Fruit fly (Drosophila melanogaster): ENCODE measurements around the gene CHES-1-like.

The CHES-1-like gene

dm6 chrX:7699584-7700238 is 9.5 kb downstream of the CHES-1-like start:
- TF ChIP-seq CG32121 (GFP tag; IDR thresholded peaks at IDR 0.05), result 0 out of 2 replicates have a peak, but pooled peaks have one; percentile 14
- 0 out of 2 replicates have a peak, but pooled peaks have one; percentile 3 for TF ChIP-seq rn (GFP tag; IDR thresholded peaks at IDR 0.05)
- TF ChIP-seq CG8159 (tag; optimal IDR thresholded peaks at IDR 0.05), result no peak

- TF ChIP-seq CG13204 (GFP tag; optimal IDR thresholded peaks at IDR 0.05) (peak; percentile 40), CG17806 (tag; optimal IDR thresholded peaks at IDR 0.05) (peak; percentile 91), Pif1A (GFP tag; optimal IDR thresholded peaks at IDR 0.05) (peak; percentile 87), CG14655 (GFP tag; optimal IDR thresholded peaks at IDR 0.05) (peak; percentile 94), EcR (GFP tag; optimal IDR thresholded peaks at IDR 0.05) (no peak), CG8301 (tag; optimal IDR thresholded peaks at IDR 0.05) (peak; percentile 93), CG9948 (tag; optimal IDR thresholded peaks at IDR 0.05) (peak; percentile 93), CG4496 (GFP tag; IDR thresholded peaks at IDR 0.05) (peak; percentile 97), rn (GFP tag; IDR thresholded peaks at IDR 0.05) (peak; percentile 94), fd96Ca (GFP tag; IDR thresholded peaks at IDR 0.05) (peak; percentile 63), CG32121 (GFP tag; IDR thresholded peaks at IDR 0.05) (peak; percentile 98), CG15710 (tag; optimal IDR thresholded peaks at IDR 0.05) (peak; percentile 86), CG10348 (GFP tag; IDR thresholded peaks at IDR 0.05) (peak; percentile 80), Ets98B (GFP tag; IDR thresholded peaks at IDR 0.05) (peak; percentile 95), CG12605 (GFP tag; IDR thresholded peaks at IDR 0.05) (peak; percentile 96), CG8159 (tag; optimal IDR thresholded peaks at IDR 0.05) (peak; percentile 91), D1 (tag; optimal IDR thresholded peaks at IDR 0.05) (peak; percentile 94), Snoo (tag; optimal IDR thresholded peaks at IDR 0.05) (peak; percentile 96), CG34367 (tag; optimal IDR thresholded peaks at IDR 0.05) (peak; percentile 88), gl (tag; optimal IDR thresholded peaks at IDR 0.05) (peak; percentile 68), Pif1B (GFP tag; optimal IDR thresholded peaks at IDR 0.05) (peak; percentile 87)
Observed at dm6 chrX:7698000-7698896, 10.9 kb downstream of the CHES-1-like start.

dm6 chrX:7696711-7697654 is 12.2 kb downstream of the CHES-1-like start:
- TF ChIP-seq CG14655 (GFP tag; optimal IDR thresholded peaks at IDR 0.05), result peak; percentile 96
- peak; percentile 93 for TF ChIP-seq CG15710 (tag; optimal IDR thresholded peaks at IDR 0.05)
- TF ChIP-seq Snoo (tag; optimal IDR thresholded peaks at IDR 0.05), result peak; percentile 91
- peak; percentile 95 for TF ChIP-seq CG4496 (GFP tag; IDR thresholded peaks at IDR 0.05)
- TF ChIP-seq CG32121 (GFP tag; IDR thresholded peaks at IDR 0.05), result peak; percentile 97
- peak; percentile 87 for TF ChIP-seq Pif1A (GFP tag; optimal IDR thresholded peaks at IDR 0.05)
- TF ChIP-seq CG8159 (tag; optimal IDR thresholded peaks at IDR 0.05), result peak; percentile 91
- TF ChIP-seq fd96Ca (GFP tag; IDR thresholded peaks at IDR 0.05), result peak; percentile 91
- TF ChIP-seq CG17806 (tag; optimal IDR thresholded peaks at IDR 0.05), result peak; percentile 88
- TF ChIP-seq rn (GFP tag; IDR thresholded peaks at IDR 0.05), result peak; percentile 69
- TF ChIP-seq Pif1B (GFP tag; optimal IDR thresholded peaks at IDR 0.05), result peak; percentile 87
- peak; percentile 95 for TF ChIP-seq Ets98B (GFP tag; IDR thresholded peaks at IDR 0.05)
- TF ChIP-seq CG34367 (tag; optimal IDR thresholded peaks at IDR 0.05), result peak; percentile 92
- TF ChIP-seq CG10348 (GFP tag; IDR thresholded peaks at IDR 0.05), result peak; percentile 92
- TF ChIP-seq D1 (tag; optimal IDR thresholded peaks at IDR 0.05), result peak; percentile 72
- TF ChIP-seq EcR (GFP tag; optimal IDR thresholded peaks at IDR 0.05), result peak; percentile 44
- TF ChIP-seq CG12605 (GFP tag; IDR thresholded peaks at IDR 0.05), result peak; percentile 89
- peak; percentile 76 for TF ChIP-seq CG13204 (GFP tag; optimal IDR thresholded peaks at IDR 0.05)
- peak; percentile 92 for TF ChIP-seq CG9948 (tag; optimal IDR thresholded peaks at IDR 0.05)
- peak; percentile 81 for TF ChIP-seq gl (tag; optimal IDR thresholded peaks at IDR 0.05)
- TF ChIP-seq CG8301 (tag; optimal IDR thresholded peaks at IDR 0.05), result peak; percentile 94

- TF ChIP-seq gl (tag; optimal IDR thresholded peaks at IDR 0.05), result no peak
Observed at dm6 chrX:7696165-7696564, 13.0 kb downstream of the CHES-1-like start.

- no peak for TF ChIP-seq gl (tag; optimal IDR thresholded peaks at IDR 0.05)
- no peak for TF ChIP-seq D1 (tag; optimal IDR thresholded peaks at IDR 0.05)
- no peak for TF ChIP-seq CG8159 (tag; optimal IDR thresholded peaks at IDR 0.05)
- TF ChIP-seq CG34367 (tag; optimal IDR thresholded peaks at IDR 0.05), result no peak
- TF ChIP-seq CG17806 (tag; optimal IDR thresholded peaks at IDR 0.05), result no peak
- peak; percentile 46 for TF ChIP-seq Ets98B (GFP tag; IDR thresholded peaks at IDR 0.05)
- no peak for TF ChIP-seq CG9948 (tag; optimal IDR thresholded peaks at IDR 0.05)
- no peak for TF ChIP-seq Snoo (tag; optimal IDR thresholded peaks at IDR 0.05)
- no peak for TF ChIP-seq CG13204 (GFP tag; optimal IDR thresholded peaks at IDR 0.05)
- no peak for TF ChIP-seq CG14655 (GFP tag; optimal IDR thresholded peaks at IDR 0.05)
- peak; percentile 26 for TF ChIP-seq Pif1A (GFP tag; optimal IDR thresholded peaks at IDR 0.05)
- TF ChIP-seq Pif1B (GFP tag; optimal IDR thresholded peaks at IDR 0.05), result no peak
- TF ChIP-seq fd96Ca (GFP tag; IDR thresholded peaks at IDR 0.05), result no peak
- TF ChIP-seq EcR (GFP tag; optimal IDR thresholded peaks at IDR 0.05), result no peak
- 0 out of 2 replicates have a peak, but pooled peaks have one; percentile 47 for TF ChIP-seq CG12605 (GFP tag; IDR thresholded peaks at IDR 0.05)
- TF ChIP-seq CG10348 (GFP tag; IDR thresholded peaks at IDR 0.05), result no peak
- TF ChIP-seq CG15710 (tag; optimal IDR thresholded peaks at IDR 0.05), result no peak
- TF ChIP-seq CG32121 (GFP tag; IDR thresholded peaks at IDR 0.05), result 0 out of 2 replicates have a peak, but pooled peaks have one; percentile 15
- no peak for TF ChIP-seq CG4496 (GFP tag; IDR thresholded peaks at IDR 0.05)
- no peak for TF ChIP-seq CG8301 (tag; optimal IDR thresholded peaks at IDR 0.05)
- no peak for TF ChIP-seq rn (GFP tag; IDR thresholded peaks at IDR 0.05)
Observed at dm6 chrX:7695391-7696053, 13.7 kb downstream of the CHES-1-like start.
